Worm (Caenorhabditis elegans) whole organism, L4/young adult: ENCODE results near the gene R12B2.6.

Experiments
- W03F9.2 ChIP-seq: fragments of 150-350 bp; optimal IDR thresholded peaks from 2 replicates; lab custom pipeline; 2014; ENCODE audit warnings: missing biosample characterization, missing genetic modification characterization
- dao-5 ChIP-seq: sonication (generic microtip); optimal IDR thresholded peaks from 2 replicates; lab custom pipeline; 2016; ENCODE audit warnings: missing genotype, missing genetic modification characterization, moderate library complexity, missing compliant biosample characterization

DNA sequence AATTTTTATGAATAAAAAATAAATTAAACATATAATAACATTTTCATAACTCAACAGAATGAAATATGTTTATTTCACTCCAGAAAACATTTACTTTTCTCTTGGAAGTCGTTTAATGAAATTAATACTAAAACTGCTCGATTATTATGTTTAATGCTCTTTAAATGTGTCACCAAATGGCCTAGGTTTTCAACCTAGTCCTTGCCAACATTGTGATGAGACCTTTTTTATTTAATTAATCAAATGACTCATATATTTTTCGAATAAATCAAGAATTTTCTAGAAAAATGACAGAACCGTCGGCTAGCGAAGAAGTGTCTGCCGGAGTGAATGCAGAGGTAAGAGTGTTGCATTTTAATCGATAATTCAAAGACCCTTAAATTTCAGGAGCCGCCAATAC lies 30.3 kb upstream of the R12B2.6 start, which contains the start of gene rabn-5:
- no peak for TF ChIP-seq W03F9.2 (tag; lab: Kevin White, UChicago)
- no peak for TF ChIP-seq dao-5 (tag; lab: Kevin White, UChicago)
